Worm (Caenorhabditis elegans) whole organism, L1 larva: ENCODE data around the gene T13C5.9.

ENCODE experiments used
- ceh-82 ChIP-seq, 3 experiments: fragments of 150-350 bp in 1 of 3; sonication (generic microtip) in 2 of 3; optimal IDR thresholded peaks; 2 replicates each; lab custom pipeline; 2014 to 2017; ENCODE audit warnings: missing biosample characterization in 3 of 3, missing genetic modification characterization in 3 of 3
- fkh-10 ChIP-seq: sonication (generic microtip); optimal IDR thresholded peaks from 2 replicates; lab custom pipeline; 2017; ENCODE audit warnings: missing biosample characterization, missing genetic modification reagents, missing genetic modification characterization
- jun-1 ChIP-seq: fragments of 150-350 bp; optimal IDR thresholded peaks from 2 replicates; lab custom pipeline; 2014; ENCODE audit warnings: missing biosample characterization, missing genetic modification reagents, missing genetic modification characterization
- mdl-1 ChIP-seq, 2 experiments: fragments of 150-350 bp; optimal IDR thresholded peaks; 2 replicates each; lab custom pipeline; 2014 to 2017; ENCODE audit warnings: missing biosample characterization in 2 of 2, missing genetic modification characterization in 2 of 2, inconsistent platforms in 1 of 2
- nhr-77 ChIP-seq: fragments of 150-350 bp; optimal IDR thresholded peaks from 2 replicates; lab custom pipeline; 2014; ENCODE audit warnings: missing biosample characterization, missing genetic modification characterization
- snpc-4 ChIP-seq: fragments of 150-350 bp; optimal IDR thresholded peaks from 2 replicates; lab custom pipeline; 2014; ENCODE audit warnings: missing biosample characterization, missing genetic modification characterization
- unc-86 ChIP-seq: sonication (generic microtip); optimal IDR thresholded peaks from 2 replicates; lab custom pipeline; 2016; ENCODE audit warnings: missing genetic modification characterization, missing compliant biosample characterization
- zag-1 ChIP-seq: fragments of 150-350 bp; optimal IDR thresholded peaks from 2 replicates; lab custom pipeline; 2014; ENCODE audit warnings: missing biosample characterization, missing genetic modification characterization
- ztf-4 ChIP-seq: fragments of 150-350 bp; optimal IDR thresholded peaks from 2 replicates; lab custom pipeline; 2014; ENCODE audit warnings: missing biosample characterization, missing genetic modification characterization

DNA sequence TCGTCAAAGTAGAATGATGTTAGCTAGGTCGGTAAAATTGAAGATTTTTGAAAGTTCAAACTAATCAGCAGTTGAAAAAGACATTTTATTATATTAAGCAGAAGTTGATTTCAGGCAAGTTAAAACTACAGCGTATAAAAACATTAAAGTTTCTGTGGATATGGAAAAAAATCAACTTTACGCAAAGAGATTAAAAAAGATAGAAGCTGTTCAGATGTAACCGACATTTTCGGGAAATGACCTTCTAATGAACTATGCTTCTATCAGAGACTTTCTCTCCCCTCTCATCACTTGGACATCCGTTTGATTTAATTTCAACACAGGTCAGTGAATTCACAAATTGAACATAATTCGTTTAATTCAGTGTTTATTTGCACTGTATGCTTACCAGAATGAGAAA, 9.8 kb upstream of the T13C5.9 start, which contains the start of gene T13C5.7:
- no peak for TF ChIP-seq ztf-4 (tag; lab: Kevin White, UChicago)
- no peak for TF ChIP-seq ceh-82 (tag; optimal IDR thresholded peaks at IDR 0.05; lab: Kevin White, UChicago)
- no peak for TF ChIP-seq mdl-1 (tag; optimal IDR thresholded peaks at IDR 0.05; lab: Kevin White, UChicago)
- TF ChIP-seq jun-1 (tag; lab: Kevin White, UChicago): no peak
- no peak for TF ChIP-seq unc-86 (tag; lab: Kevin White, UChicago)
- TF ChIP-seq snpc-4 (tag; lab: Kevin White, UChicago): no peak
- TF ChIP-seq fkh-10 (GFP tag; lab: Kevin White, UChicago): no peak
- TF ChIP-seq zag-1 (tag; lab: Kevin White, UChicago): no peak
- TF ChIP-seq nhr-77 (tag; lab: Kevin White, UChicago): no peak
